Worm (Caenorhabditis elegans) whole organism, young adult: ENCODE data around the gene mfsd-8.

ENCODE experiments used
- B0336.3 ChIP-seq: fragments of 200-800 bp; sonication (Bioruptor generic); IDR thresholded peaks from 2 replicates; pipeline ENCODE4 v1.3.6; 2022; ENCODE audit warnings: missing genetic modification characterization, missing compliant biosample characterization
- D2030.7 ChIP-seq: fragments of 200-800 bp; sonication (Bioruptor generic); IDR thresholded peaks from 2 replicates; pipeline ENCODE4 v1.3.6; 2022; ENCODE audit warnings: missing genetic modification reagents, missing genetic modification characterization, missing compliant biosample characterization
- attf-3 ChIP-seq: fragments of 200-800 bp; sonication (Bioruptor generic); conservative IDR thresholded peaks from 2 replicates; pipeline ENCODE4 v1.3.6; 2022; ENCODE audit warnings: missing genetic modification reagents, missing genetic modification characterization, missing compliant biosample characterization
- attf-5 ChIP-seq: fragments of 200-800 bp; sonication (Bioruptor generic); optimal IDR thresholded peaks from 2 replicates; lab custom pipeline; 2018; ENCODE audit warnings: mild to moderate bottlenecking, missing genetic modification characterization, missing compliant biosample characterization
- lin-35 ChIP-seq, 3 experiments: fragments of 150-350 bp in 2 of 3; sonication (generic microtip) in 1 of 3; optimal IDR thresholded peaks; 2 replicates each; lab custom pipeline; 2014 to 2018; ENCODE audit warnings: missing biosample characterization in 3 of 3, missing genetic modification characterization in 3 of 3, missing genetic modification reagents in 3 of 3
- lsy-27 ChIP-seq: sonication (generic microtip); optimal IDR thresholded peaks from 2 replicates; lab custom pipeline; 2017; ENCODE audit warnings: missing genetic modification characterization, mild to moderate bottlenecking, missing compliant biosample characterization, antibody characterized with exemption, missing genotype, borderline replicate concordance; ENCODE audit not compliant: insufficient read depth
- madf-10 ChIP-seq: sonication (generic microtip); optimal IDR thresholded peaks from 2 replicates; lab custom pipeline; 2016; ENCODE audit warnings: mild to moderate bottlenecking, missing genetic modification characterization, missing compliant biosample characterization
- sdz-38 ChIP-seq: sonication (generic microtip); optimal IDR thresholded peaks from 2 replicates; lab custom pipeline; 2016; ENCODE audit warnings: missing genotype, missing genetic modification characterization, missing compliant biosample characterization
- snpc-3.4 ChIP-seq: sonication (generic microtip); optimal IDR thresholded peaks from 2 replicates; lab custom pipeline; 2017; ENCODE audit warnings: missing genetic modification characterization, mild to moderate bottlenecking, missing compliant biosample characterization, antibody characterized with exemption, moderate library complexity, missing genotype, missing genetic modification reagents
- somi-1 ChIP-seq: fragments of 200-800 bp; sonication (Bioruptor generic); optimal IDR thresholded peaks from 2 replicates; lab custom pipeline; 2018; ENCODE audit warnings: mild to moderate bottlenecking, missing genetic modification characterization, missing compliant biosample characterization
- sptf-2 ChIP-seq: fragments of 200-800 bp; sonication (Bioruptor generic); optimal IDR thresholded peaks from 2 replicates; lab custom pipeline; 2018; ENCODE audit warnings: mild to moderate bottlenecking, missing genetic modification characterization, missing compliant biosample characterization
- unc-62 ChIP-seq: fragments of 150-350 bp; optimal IDR thresholded peaks from 2 replicates; lab custom pipeline; 2014; ENCODE audit warnings: missing biosample characterization, missing genetic modification reagents, missing genetic modification characterization
- zim-3 ChIP-seq: sonication (generic microtip); optimal IDR thresholded peaks from 2 replicates; lab custom pipeline; 2017; ENCODE audit warnings: mild to moderate bottlenecking, missing genetic modification characterization, moderate library complexity, missing compliant biosample characterization

DNA sequence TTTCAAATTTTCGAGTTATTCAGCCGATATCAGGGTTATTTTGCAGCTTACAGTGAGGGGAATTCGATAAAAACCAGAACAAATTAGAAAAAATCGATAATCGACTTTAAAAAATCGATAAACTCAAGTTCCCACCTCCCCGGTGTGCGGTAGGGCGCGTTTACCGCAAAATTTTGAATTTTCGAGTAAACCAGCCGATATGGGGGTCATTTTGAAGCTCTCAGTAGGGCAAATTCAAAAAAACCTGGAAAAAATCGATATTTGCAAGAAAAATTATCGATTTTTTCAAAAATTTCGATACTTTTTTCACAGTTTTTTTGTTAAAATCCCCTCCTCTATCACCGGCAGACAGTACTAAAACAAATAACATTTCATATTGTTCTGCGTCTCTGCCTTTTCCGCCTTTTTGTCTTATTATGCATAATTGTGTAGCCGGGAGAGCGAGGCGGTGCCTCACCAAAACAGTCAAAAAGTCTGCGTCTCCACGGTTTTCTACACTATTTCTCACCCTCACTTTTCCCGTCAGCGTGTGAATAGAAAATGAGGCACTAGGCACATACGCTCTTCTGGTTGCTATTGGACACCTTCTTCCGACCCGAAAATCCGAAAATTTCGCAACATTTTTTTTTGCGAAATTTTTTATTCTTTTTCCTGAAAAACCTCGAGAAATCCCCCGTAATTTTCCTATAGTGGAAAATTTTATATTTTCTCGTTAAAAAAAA, 28.9 kb downstream of the mfsd-8 start, which contains the start of gene ral-1:
- TF ChIP-seq B0336.3 (GFP tag; lab: Robert Waterston, UW) (no peak), madf-10 (tag; lab: Kevin White, UChicago) (no peak), zim-3 (tag; lab: Kevin White, UChicago) (no peak), somi-1 (GFP tag; lab: Kevin White, UChicago) (no peak), sptf-2 (GFP tag; lab: Kevin White, UChicago) (no peak), attf-3 (no peak), attf-5 (GFP tag; lab: Kevin White, UChicago) (no peak), unc-62 (GFP tag; lab: Kevin White, UChicago) (no peak), lsy-27 (tag; lab: Kevin White, UChicago) (no peak), sdz-38 (tag; lab: Kevin White, UChicago) (no peak), snpc-3.4 (no peak), lin-35 (GFP tag; optimal IDR thresholded peaks at IDR 0.05; lab: Kevin White, UChicago) (no peak), D2030.7 (no peak)
